Fruit fly (Drosophila melanogaster): ENCODE data around the gene Polr2D.

dm6 chr3R:18226043-18226808 is 29.1 kb downstream of the Polr2D start, which contains the start of the genes CG7168 and Mdh2:
- TF ChIP-seq psq (optimal IDR thresholded peaks at IDR 0.05) (no peak), Myc (optimal IDR thresholded peaks at IDR 0.05) (no peak), ttk (optimal IDR thresholded peaks at IDR 0.05) (no peak), h (optimal IDR thresholded peaks at IDR 0.05) (no peak), insv (optimal IDR thresholded peaks at IDR 0.05) (no peak), Sin3A (optimal IDR thresholded peaks at IDR 0.05) (no peak)

Measured in Kc167 (cell line).